Worm (Caenorhabditis elegans) whole organism, L4 larva: ENCODE data around the gene snu-13.

Experiments used
- F10B5.3 ChIP-seq: sonication (generic microtip); optimal IDR thresholded peaks from 2 replicates; lab custom pipeline; 2016; ENCODE audit warnings: mild to moderate bottlenecking, missing genetic modification characterization, missing compliant biosample characterization
- F26F4.8 ChIP-seq: fragments of 200-800 bp; sonication (Bioruptor generic); conservative IDR thresholded peaks from 2 replicates; pipeline ENCODE4 v1.3.6; 2022; ENCODE audit warnings: missing genetic modification characterization, missing compliant biosample characterization
- F37D6.2 ChIP-seq: sonication (generic microtip); optimal IDR thresholded peaks from 2 replicates; lab custom pipeline; 2016; ENCODE audit warnings: mild to moderate bottlenecking, missing genetic modification characterization, missing compliant biosample characterization
- R02D3.7 ChIP-seq: fragments of 150-350 bp; sonication (generic microtip); optimal IDR thresholded peaks from 3 replicates; lab custom pipeline; 2014; ENCODE audit warnings: missing biosample characterization, missing genetic modification characterization
- Y105C5A.15 ChIP-seq: fragments of 200-800 bp; sonication (Bioruptor generic); IDR thresholded peaks from 2 replicates; pipeline ENCODE4 v1.3.6; 2022; ENCODE audit warnings: missing genetic modification characterization, missing compliant biosample characterization
- ZK337.2 ChIP-seq: fragments of 200-800 bp; sonication (Bioruptor generic); IDR thresholded peaks from 2 replicates; pipeline ENCODE4 v1.3.6; 2022; ENCODE audit warnings: missing genetic modification reagents, missing genetic modification characterization, missing compliant biosample characterization
- aly-2 ChIP-seq: sonication (generic microtip); optimal IDR thresholded peaks from 2 replicates; lab custom pipeline; 2018; ENCODE audit warnings: missing biosample characterization, missing genetic modification characterization
- ceh-32 ChIP-seq: sonication (generic microtip); optimal IDR thresholded peaks from 2 replicates; lab custom pipeline; 2016; ENCODE audit warnings: mild to moderate bottlenecking, missing genetic modification characterization, missing compliant biosample characterization; ENCODE audit not compliant: poor library complexity
- ceh-44 ChIP-seq: fragments of 200-800 bp; sonication (Bioruptor generic); IDR thresholded peaks from 2 replicates; pipeline ENCODE4 v1.3.6; 2022; ENCODE audit warnings: missing genetic modification reagents, missing genetic modification characterization, missing compliant biosample characterization
- ceh-82 ChIP-seq: sonication (generic microtip); optimal IDR thresholded peaks from 2 replicates; lab custom pipeline; 2017; ENCODE audit warnings: missing biosample characterization, missing genetic modification characterization
- ces-1 ChIP-seq: fragments of 150-350 bp; sonication (generic microtip); optimal IDR thresholded peaks from 4 replicates; lab custom pipeline; 2014; ENCODE audit warnings: missing biosample characterization, missing genetic modification reagents, missing genetic modification characterization
- cey-2 ChIP-seq: sonication (generic microtip); optimal IDR thresholded peaks from 3 replicates; lab custom pipeline; 2017; ENCODE audit warnings: missing genetic modification characterization, mild to moderate bottlenecking, missing compliant biosample characterization, antibody characterized with exemption, borderline replicate concordance; ENCODE audit not compliant: insufficient read depth
- daf-12 ChIP-seq: fragments of 150-350 bp; optimal IDR thresholded peaks from 2 replicates; lab custom pipeline; 2014; ENCODE audit warnings: missing biosample characterization, missing genetic modification reagents, missing genetic modification characterization
- daf-16 ChIP-seq, 3 experiments: sonication (generic microtip); optimal IDR thresholded peaks; 2 replicates each; lab custom pipeline; 2016 to 2017; ENCODE audit warnings: missing genetic modification characterization in 3 of 3, missing genetic modification reagents in 3 of 3, mild to moderate bottlenecking in 2 of 3, missing compliant biosample characterization in 2 of 3, missing biosample characterization in 1 of 3, moderate library complexity in 1 of 3
- daf-8 ChIP-seq: fragments of 200-800 bp; sonication (Bioruptor generic); IDR thresholded peaks from 2 replicates; pipeline ENCODE4 v1.3.6; 2022; ENCODE audit warnings: missing genetic modification characterization, missing compliant biosample characterization
- dmd-6 ChIP-seq: fragments of 200-800 bp; sonication (Bioruptor generic); IDR thresholded peaks from 2 replicates; pipeline ENCODE4 v1.3.6; 2022; ENCODE audit warnings: missing genetic modification reagents, missing genetic modification characterization, missing compliant biosample characterization
- dpl-1 ChIP-seq: fragments of 150-350 bp; optimal IDR thresholded peaks from 2 replicates; lab custom pipeline; 2014; ENCODE audit warnings: missing biosample characterization, missing genetic modification reagents, missing genetic modification characterization
- dve-1 ChIP-seq: sonication (generic microtip); optimal IDR thresholded peaks from 2 replicates; lab custom pipeline; 2017; ENCODE audit warnings: antibody characterized with exemption, mild to moderate bottlenecking, missing genetic modification characterization, missing compliant biosample characterization; ENCODE audit not compliant: insufficient read depth
- gei-8 ChIP-seq: fragments of 200-800 bp; sonication (Bioruptor generic); optimal IDR thresholded peaks from 2 replicates; lab custom pipeline; 2018; ENCODE audit warnings: mild to moderate bottlenecking, missing genetic modification characterization, missing compliant biosample characterization
- hlh-30 ChIP-seq: sonication (generic microtip); optimal IDR thresholded peaks from 2 replicates; lab custom pipeline; 2017; ENCODE audit warnings: antibody characterized with exemption, mild to moderate bottlenecking, missing genetic modification characterization, missing compliant biosample characterization; ENCODE audit not compliant: insufficient read depth
- hmg-1.1 ChIP-seq: fragments of 200-800 bp; sonication (Bioruptor generic); IDR thresholded peaks from 2 replicates; pipeline ENCODE4 v1.3.6; 2022; ENCODE audit warnings: missing genetic modification reagents, missing genetic modification characterization, missing compliant biosample characterization
- jun-1 ChIP-seq: fragments of 150-350 bp; optimal IDR thresholded peaks from 2 replicates; lab custom pipeline; 2014; ENCODE audit warnings: missing biosample characterization, missing genetic modification reagents, missing genetic modification characterization
- lim-7 ChIP-seq: fragments of 200-800 bp; sonication (Bioruptor generic); IDR thresholded peaks from 2 replicates; pipeline ENCODE4 v1.3.6; 2022; ENCODE audit warnings: missing genetic modification characterization, missing compliant biosample characterization
- lin-1 ChIP-seq: fragments of 200-800 bp; sonication (Bioruptor generic); IDR thresholded peaks from 2 replicates; pipeline ENCODE4 v1.3.6; 2022; ENCODE audit warnings: missing genetic modification reagents, missing genetic modification characterization, missing compliant biosample characterization
- lin-13 ChIP-seq: fragments of 150-350 bp; optimal IDR thresholded peaks from 2 replicates; lab custom pipeline; 2014; ENCODE audit warnings: missing biosample characterization, missing genetic modification reagents, missing genetic modification characterization
- lir-3 ChIP-seq: sonication (generic microtip); optimal IDR thresholded peaks from 2 replicates; lab custom pipeline; 2016; ENCODE audit warnings: mild to moderate bottlenecking, missing genetic modification characterization, missing compliant biosample characterization
- mep-1 ChIP-seq: fragments of 150-350 bp; sonication (generic microtip); optimal IDR thresholded peaks from 3 replicates; lab custom pipeline; 2014; ENCODE audit warnings: missing biosample characterization, missing genetic modification characterization
- mes-2 ChIP-seq: sonication (generic microtip); optimal IDR thresholded peaks from 2 replicates; lab custom pipeline; 2016; ENCODE audit warnings: missing genotype, mild to moderate bottlenecking, missing genetic modification characterization, missing compliant biosample characterization; ENCODE audit not compliant: poor library complexity, severe bottlenecking
- mxl-2 ChIP-seq: fragments of 200-800 bp; sonication (Bioruptor generic); conservative IDR thresholded peaks from 2 replicates; pipeline ENCODE4 v1.3.6; 2022; ENCODE audit warnings: missing genetic modification reagents, missing genetic modification characterization, missing compliant biosample characterization
- mxl-3 ChIP-seq: fragments of 200-800 bp; sonication (Bioruptor generic); optimal IDR thresholded peaks from 2 replicates; lab custom pipeline; 2018; ENCODE audit warnings: mild to moderate bottlenecking, missing genetic modification characterization, missing compliant biosample characterization
- nhr-102 ChIP-seq: sonication (generic microtip); optimal IDR thresholded peaks from 2 replicates; lab custom pipeline; 2016; ENCODE audit warnings: mild to moderate bottlenecking, missing genetic modification characterization, moderate library complexity, missing compliant biosample characterization
- nhr-11 ChIP-seq: fragments of 150-350 bp; optimal IDR thresholded peaks from 2 replicates; lab custom pipeline; 2014; ENCODE audit warnings: missing biosample characterization, missing genetic modification characterization
- nhr-25 ChIP-seq: sonication (generic microtip); optimal IDR thresholded peaks from 2 replicates; lab custom pipeline; 2017; ENCODE audit warnings: missing genetic modification characterization, mild to moderate bottlenecking, missing compliant biosample characterization, antibody characterized with exemption, moderate library complexity, borderline replicate concordance; ENCODE audit not compliant: insufficient read depth
- nhr-28 ChIP-seq: fragments of 150-350 bp; optimal IDR thresholded peaks from 2 replicates; lab custom pipeline; 2014; ENCODE audit warnings: missing biosample characterization, missing genetic modification characterization
- nhr-48 ChIP-seq: sonication (generic microtip); optimal IDR thresholded peaks from 2 replicates; lab custom pipeline; 2016; ENCODE audit warnings: mild to moderate bottlenecking, missing genetic modification characterization, missing compliant biosample characterization
- pha-4 ChIP-seq, 2 experiments: fragments of 150-350 bp in 1 of 2; fragments of 200-800 bp in 1 of 2; sonication (Bioruptor generic) in 1 of 2; IDR thresholded peaks in 1 of 2; optimal IDR thresholded peaks in 1 of 2; 2 replicates each; pipeline versions ENCODE4 v1.3.6 to Lab custom; 2014 to 2022; ENCODE audit warnings: missing genetic modification characterization in 2 of 2, missing genetic modification reagents in 2 of 2, missing biosample characterization in 1 of 2, missing compliant biosample characterization in 1 of 2
- php-3 ChIP-seq: fragments of 200-800 bp; sonication (Bioruptor generic); IDR thresholded peaks from 2 replicates; pipeline ENCODE4 v1.3.6; 2022; ENCODE audit warnings: missing genetic modification reagents, missing genetic modification characterization, missing compliant biosample characterization
- rbr-2 ChIP-seq: sonication (generic microtip); optimal IDR thresholded peaks from 2 replicates; lab custom pipeline; 2016; ENCODE audit warnings: missing genotype, missing genetic modification characterization, missing compliant biosample characterization
- saeg-2 ChIP-seq: fragments of 200-800 bp; sonication (Bioruptor generic); IDR thresholded peaks from 2 replicates; pipeline ENCODE4 v1.3.6; 2022; ENCODE audit warnings: missing genetic modification reagents, missing genetic modification characterization, missing compliant biosample characterization
- sdz-12 ChIP-seq: fragments of 200-800 bp; sonication (Bioruptor generic); optimal IDR thresholded peaks from 2 replicates; lab custom pipeline; 2018; ENCODE audit warnings: mild to moderate bottlenecking, missing genetic modification characterization, missing compliant biosample characterization
- snpc-1.2 ChIP-seq: fragments of 200-800 bp; sonication (Bioruptor generic); IDR thresholded peaks from 2 replicates; pipeline ENCODE4 v1.3.6; 2022; ENCODE audit warnings: missing genetic modification reagents, missing genetic modification characterization, missing compliant biosample characterization
- spr-3 ChIP-seq: fragments of 200-800 bp; sonication (Bioruptor generic); optimal IDR thresholded peaks from 2 replicates; lab custom pipeline; 2018; ENCODE audit warnings: mild to moderate bottlenecking, missing genetic modification characterization, missing compliant biosample characterization
- tag-97 ChIP-seq: fragments of 200-800 bp; sonication (Bioruptor generic); IDR thresholded peaks from 2 replicates; pipeline ENCODE4 v1.3.6; 2022; ENCODE audit warnings: missing genetic modification characterization, missing compliant biosample characterization
- vab-7 ChIP-seq: fragments of 200-800 bp; sonication (Bioruptor generic); IDR thresholded peaks from 2 replicates; pipeline ENCODE4 v1.3.6; 2022; ENCODE audit warnings: missing genetic modification reagents, missing genetic modification characterization, missing compliant biosample characterization
- zag-1 ChIP-seq: fragments of 150-350 bp; optimal IDR thresholded peaks from 2 replicates; lab custom pipeline; 2014; ENCODE audit warnings: missing biosample characterization, missing genetic modification characterization
- zfp-3 ChIP-seq: fragments of 200-800 bp; sonication (Bioruptor generic); conservative IDR thresholded peaks from 2 replicates; pipeline ENCODE4 v1.3.6; 2022; ENCODE audit warnings: missing genetic modification reagents, missing genetic modification characterization, missing compliant biosample characterization
- zip-11 ChIP-seq: fragments of 200-800 bp; sonication (Bioruptor generic); IDR thresholded peaks from 2 replicates; pipeline ENCODE4 v1.3.6; 2022; ENCODE audit warnings: missing genetic modification characterization, missing compliant biosample characterization
- ztf-7 ChIP-seq: fragments of 150-350 bp; optimal IDR thresholded peaks from 2 replicates; lab custom pipeline; 2014; ENCODE audit warnings: missing biosample characterization, missing genetic modification characterization

snu-13 gene

DNA sequence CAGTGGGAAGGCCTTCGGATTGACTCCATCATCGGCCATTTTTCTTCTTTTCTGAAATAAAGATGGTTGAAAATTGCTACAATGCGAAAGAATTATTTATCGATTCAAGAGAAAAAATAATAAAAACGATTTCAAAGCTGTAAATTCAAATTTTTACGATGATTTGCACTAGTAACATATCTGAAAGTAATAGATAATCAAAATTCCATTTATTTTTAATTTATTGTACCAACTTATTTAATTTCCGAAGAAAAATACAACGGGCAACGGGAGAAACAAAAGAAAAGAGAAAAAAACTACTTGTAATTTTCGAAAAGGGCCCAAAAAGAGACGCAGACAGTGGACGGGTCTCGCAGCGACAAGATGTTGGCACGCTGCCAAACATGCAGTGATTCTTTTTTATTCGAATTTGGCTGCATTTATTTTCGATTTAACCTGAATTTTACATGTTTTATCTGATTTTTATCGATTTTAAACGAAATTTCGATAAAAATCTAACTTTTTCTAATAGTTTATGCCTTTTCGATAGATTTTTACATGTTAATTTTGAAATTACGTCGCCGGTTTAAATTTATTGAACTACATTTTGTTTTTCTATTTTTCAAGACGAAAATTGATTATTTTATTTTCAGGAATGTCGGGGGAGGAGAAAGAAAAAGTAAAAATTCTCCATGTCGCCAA is at the start of gene snu-13, which contains the start of gene rsp-7:
Gene snu-13 (minus strand): TSS at position 51 of the 681 bp plus-strand sequence.
Gene rsp-7 (plus strand): TSS at position 631 of the 681 bp plus-strand sequence.
- TF ChIP-seq F26F4.8 (GFP tag; lab: Robert Waterston, UW) (no peak), snpc-1.2 (GFP tag; lab: Robert Waterston, UW) (no peak), mep-1 (tag; lab: Kevin White, UChicago) (peak; percentile 76), dpl-1 (GFP tag; lab: Kevin White, UChicago) (peak; percentile 78), gei-8 (GFP tag; lab: Kevin White, UChicago) (no peak), dmd-6 (GFP tag; lab: Robert Waterston, UW) (peak; percentile 54), ceh-32 (tag; lab: Kevin White, UChicago) (no peak), ceh-44 (GFP tag; lab: Robert Waterston, UW) (no peak), spr-3 (GFP tag; lab: Kevin White, UChicago) (no peak), hmg-1.1 (GFP tag; lab: Robert Waterston, UW) (0 out of 2 replicates have a peak, but pooled peaks have one; percentile 37), F10B5.3 (tag; lab: Kevin White, UChicago) (no peak), daf-16 (GFP tag; optimal IDR thresholded peaks at IDR 0.05; lab: Kevin White, UChicago) (no peak), daf-16 (tag; optimal IDR thresholded peaks at IDR 0.05; lab: Kevin White, UChicago) (peak; percentile 12), nhr-25 (peak; percentile 60), R02D3.7 (tag; lab: Kevin White, UChicago) (no peak), cey-2 (tag; lab: Kevin White, UChicago) (no peak), lir-3 (tag; lab: Kevin White, UChicago) (no peak), ces-1 (GFP tag; lab: Kevin White, UChicago) (no peak), rbr-2 (tag; lab: Kevin White, UChicago) (peak; percentile 25), mxl-2 (GFP tag; lab: Robert Waterston, UW) (no peak), jun-1 (tag; lab: Kevin White, UChicago) (no peak), tag-97 (GFP tag; lab: Robert Waterston, UW) (no peak), daf-12 (tag; lab: Kevin White, UChicago) (no peak), vab-7 (no peak), dve-1 (tag; lab: Kevin White, UChicago) (peak; percentile 86), ZK337.2 (GFP tag; lab: Robert Waterston, UW) (no peak), sdz-12 (GFP tag; lab: Kevin White, UChicago) (no peak), hlh-30 (tag; lab: Kevin White, UChicago) (peak; percentile 65), lim-7 (GFP tag; lab: Robert Waterston, UW) (no peak), lin-13 (GFP tag; lab: Kevin White, UChicago) (peak; percentile 71), ztf-7 (tag; lab: Kevin White, UChicago) (no peak), nhr-48 (no peak), pha-4 (GFP tag; IDR thresholded peaks at IDR 0.05; lab: Robert Waterston, UW) (0 out of 2 replicates have a peak, but pooled peaks have one; percentile 19), pha-4 (tag; optimal IDR thresholded peaks at IDR 0.05; lab: Kevin White, UChicago) (peak; percentile 71), Y105C5A.15 (GFP tag; lab: Robert Waterston, UW) (no peak), php-3 (GFP tag; lab: Robert Waterston, UW) (no peak), ceh-82 (no peak), mxl-3 (GFP tag; lab: Kevin White, UChicago) (peak; percentile 0), F37D6.2 (tag; lab: Kevin White, UChicago) (no peak), nhr-28 (peak; percentile 36), nhr-11 (tag; lab: Kevin White, UChicago) (peak; percentile 58), aly-2 (tag; lab: Kevin White, UChicago) (no peak), zag-1 (no peak), saeg-2 (GFP tag; lab: Robert Waterston, UW) (no peak), mes-2 (tag; lab: Kevin White, UChicago) (peak; percentile 88), lin-1 (no peak), zfp-3 (no peak), nhr-102 (tag; lab: Kevin White, UChicago) (no peak), zip-11 (GFP tag; lab: Robert Waterston, UW) (no peak), daf-8 (no peak)
